Fruit fly (Drosophila melanogaster): ENCODE results near the gene mRpL3.

dm6 chrX:15807915-15808314 is 46.9 kb downstream of the mRpL3 start:
- TF ChIP-seq Sin3A (optimal IDR thresholded peaks at IDR 0.05) (no peak), h (optimal IDR thresholded peaks at IDR 0.05) (no peak)

Measured in Kc167 (cell line).